Worm (Caenorhabditis elegans): ENCODE data around the gene D1054.10.

DNA sequence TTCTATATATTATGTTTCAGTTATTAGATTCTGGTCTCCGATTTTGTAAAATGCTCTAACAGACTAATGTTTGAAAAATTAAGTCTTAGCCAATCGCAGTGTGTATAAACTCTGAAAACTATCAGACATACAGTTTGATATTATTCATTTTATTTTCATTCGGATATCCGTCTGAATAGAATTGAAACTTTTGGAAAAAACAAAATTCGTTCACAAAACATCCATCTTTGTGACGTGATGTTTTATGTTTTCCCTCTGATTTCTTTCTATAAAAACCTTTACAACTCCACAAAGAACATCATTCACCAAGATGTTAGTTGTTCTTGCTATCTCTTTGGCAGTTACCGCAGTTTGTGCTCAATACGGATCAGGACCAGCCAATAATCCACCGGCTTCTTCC lies 823 bp upstream of the D1054.10 start, which contains the start of gene ule-3:
- TF ChIP-seq tab-1 (GFP tag; IDR thresholded peaks at IDR 0.05), result no peak
- no peak for TF ChIP-seq ref-1 (GFP tag; conservative IDR thresholded peaks at IDR 0.05)
- TF ChIP-seq klf-2 (GFP tag; conservative IDR thresholded peaks at IDR 0.05), result no peak
- TF ChIP-seq flt-1 (GFP tag; IDR thresholded peaks at IDR 0.05), result no peak
- TF ChIP-seq med-1 (GFP tag; optimal IDR thresholded peaks at IDR 0.05; ENCODE audit: insufficient read depth), result no peak
- no peak for TF ChIP-seq cog-1 (tag; optimal IDR thresholded peaks at IDR 0.05)
- no peak for TF ChIP-seq ztf-23 (GFP tag; IDR thresholded peaks at IDR 0.05)
- TF ChIP-seq ztf-29 (GFP tag; IDR thresholded peaks at IDR 0.05), result no peak
